Fruit fly (Drosophila melanogaster) whole organism: ENCODE results near the gene CG34168.

Source experiments
- CG8478 ChIP-seq: fragments of >200 bp; optimal IDR thresholded peaks from 2 replicates; lab custom pipeline; 2018; ENCODE audit warnings: inconsistent platforms
- Dll ChIP-seq: fragments of >200 bp; optimal IDR thresholded peaks from 2 replicates; lab custom pipeline; 2017
- EcR ChIP-seq, 2 experiments: fragments of >200 bp; optimal IDR thresholded peaks; 2 replicates each; lab custom pipeline; 2017; ENCODE audit warnings: missing biosample characterization in 2 of 2, missing genetic modification characterization in 2 of 2, missing genetic modification reagents in 2 of 2
- pan ChIP-seq: fragments of >200 bp; optimal IDR thresholded peaks from 2 replicates; lab custom pipeline; 2017
- psq ChIP-seq: fragments of >200 bp; optimal IDR thresholded peaks from 2 replicates; lab custom pipeline; 2017
- usp ChIP-seq: fragments of >200 bp; optimal IDR thresholded peaks from 2 replicates; lab custom pipeline; 2017; ENCODE audit warnings: missing biosample characterization, missing genetic modification characterization, mixed read lengths

The CG34168 gene

DNA sequence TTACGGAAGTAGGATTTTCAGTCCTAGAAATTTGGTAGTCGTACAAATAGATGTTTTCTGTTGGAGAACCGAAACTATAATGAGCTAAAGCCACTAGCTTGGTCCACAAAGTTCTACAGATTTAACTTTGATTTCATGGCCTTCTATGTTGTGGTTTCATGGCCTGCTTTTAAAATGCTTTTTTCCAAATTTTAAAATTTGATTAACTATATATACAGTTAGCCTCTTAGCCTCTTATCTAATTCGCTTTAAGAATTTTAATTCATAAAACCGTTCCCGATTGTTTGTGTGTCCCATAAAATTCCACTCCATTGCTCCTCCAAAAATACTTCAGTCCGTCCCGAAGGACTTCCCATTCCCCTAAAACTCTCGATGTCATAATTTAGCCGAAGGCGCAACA lies at the start of gene CG34168:
CG34168 (minus strand) TSS at position 101 of the 400 bp plus-strand sequence.
- TF ChIP-seq CG8478 = no peak
- no peak for TF ChIP-seq pan (lab: Kevin White, UChicago)
- no peak for TF ChIP-seq psq (lab: Kevin White, UChicago)
- TF ChIP-seq EcR (GFP tag; optimal IDR thresholded peaks at IDR 0.05; lab: Kevin White, UChicago) = no peak

DNA sequence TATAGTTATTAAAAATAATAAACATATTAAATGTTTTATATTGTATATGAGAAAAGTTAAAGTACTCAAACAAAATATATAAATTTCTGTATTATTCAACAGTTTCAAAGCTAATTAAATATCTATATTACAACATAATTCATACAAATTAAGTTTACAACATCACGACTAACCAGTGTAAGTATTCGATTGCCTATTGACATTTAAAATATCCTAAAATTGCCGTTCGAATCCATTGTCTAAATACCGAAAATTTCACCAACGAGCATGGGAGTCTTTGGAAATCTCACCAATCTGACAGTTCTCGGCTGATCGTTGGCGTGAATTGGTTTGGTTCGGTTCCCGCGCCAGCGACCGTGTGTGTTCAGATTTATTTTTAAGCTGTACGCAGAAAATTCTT lies 30.5 kb upstream of the CG34168 start, which contains the start of gene Ca-alpha1D:
Ca-alpha1D (plus strand) TSS at position 301 of the 400 bp plus-strand sequence.
- TF ChIP-seq EcR (GFP tag; optimal IDR thresholded peaks at IDR 0.05; lab: Kevin White, UChicago) (no peak), CG8478 (no peak), Dll (no peak), usp (GFP tag; lab: Kevin White, UChicago) (no peak), psq (lab: Kevin White, UChicago) (no peak), pan (lab: Kevin White, UChicago) (no peak)

DNA sequence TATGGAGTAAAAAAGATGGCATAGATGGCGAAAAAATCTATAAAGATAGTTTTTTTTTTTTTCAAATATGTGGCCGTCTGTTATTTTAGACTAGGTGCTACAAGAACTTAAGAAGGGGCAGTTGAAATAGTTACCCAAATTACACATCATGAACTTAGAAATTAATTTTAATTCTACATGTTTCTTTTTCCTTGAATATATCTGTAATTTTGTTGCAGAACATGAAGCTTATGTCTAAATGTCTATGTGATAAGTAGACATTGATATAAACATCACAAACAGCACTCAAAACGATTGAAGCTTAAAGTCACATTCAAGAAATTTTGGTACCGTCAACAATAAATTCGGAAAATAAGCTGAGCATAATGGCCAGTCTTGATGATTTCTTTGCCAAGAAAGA lies 1.9 kb downstream of the CG34168 start, which contains the start of gene CG4892:
CG4892 (plus strand) TSS at position 301 of the 400 bp plus-strand sequence.
- TF ChIP-seq EcR (GFP tag; optimal IDR thresholded peaks at IDR 0.05; lab: Kevin White, UChicago) (no peak), psq (lab: Kevin White, UChicago) (no peak), usp (GFP tag; lab: Kevin White, UChicago) (no peak)

- TF ChIP-seq CG8478 (no peak), psq (lab: Kevin White, UChicago) (no peak), pan (lab: Kevin White, UChicago) (no peak), usp (GFP tag; lab: Kevin White, UChicago) (no peak), Dll (no peak), EcR (GFP tag; optimal IDR thresholded peaks at IDR 0.05; lab: Kevin White, UChicago) (no peak)
Observed at dm6 chr2L:16094697-16095096, 40.4 kb downstream of the CG34168 start, which contains the start of gene CG4891. Gene CG4891 (plus strand): TSS chr2L:16094997.
